Fruit fly (Drosophila melanogaster) whole organism, embryonic: ENCODE measurements around the gene CG5160.

Experiments used
- Adf1 ChIP-seq: fragments of 200-800 bp; sonication (Bioruptor generic); IDR thresholded peaks from 2 replicates; pipeline ENCODE4 v1.3.6; 2022; ENCODE audit warnings: missing biosample characterization, missing genetic modification characterization
- Asciz ChIP-seq: fragments of 200-800 bp; sonication (Bioruptor generic); optimal IDR thresholded peaks from 2 replicates; lab custom pipeline; 2017; ENCODE audit warnings: missing biosample characterization, mild to moderate bottlenecking, missing genetic modification characterization, missing genetic modification reagents
- Bdp1 ChIP-seq: fragments of 200-800 bp; sonication (Bioruptor generic); optimal IDR thresholded peaks from 3 replicates; lab custom pipeline; 2016; ENCODE audit warnings: missing biosample characterization, missing genetic modification characterization
- CG10959 ChIP-seq: fragments of 200-800 bp; sonication (Bioruptor generic); IDR thresholded peaks from 2 replicates; pipeline ENCODE4 v1.3.6; 2022; ENCODE audit warnings: missing biosample characterization, missing genetic modification characterization
- CG11696 ChIP-seq: fragments of 200-800 bp; sonication (Bioruptor generic); IDR thresholded peaks from 2 replicates; pipeline ENCODE4 v1.3.6; 2022; ENCODE audit warnings: missing biosample characterization, missing genetic modification characterization
- CG14667 ChIP-seq: fragments of 200-800 bp; sonication (Bioruptor generic); IDR thresholded peaks from 2 replicates; pipeline ENCODE4 v1.3.6; 2022; ENCODE audit warnings: missing biosample characterization, missing genetic modification characterization
- CG16863 ChIP-seq: fragments of 200-800 bp; sonication (Bioruptor generic); optimal IDR thresholded peaks from 3 replicates; lab custom pipeline; 2016; ENCODE audit warnings: missing biosample characterization, missing genetic modification characterization
- CG18476 ChIP-seq: fragments of 200-800 bp; sonication (Bioruptor generic); optimal IDR thresholded peaks from 2 replicates; lab custom pipeline; 2016; ENCODE audit warnings: missing biosample characterization, mild to moderate bottlenecking, missing genetic modification characterization
- CG18764 ChIP-seq: fragments of 200-800 bp; sonication (Bioruptor generic); optimal IDR thresholded peaks from 3 replicates; lab custom pipeline; 2016; ENCODE audit warnings: missing biosample characterization, missing genetic modification characterization
- CG2875 ChIP-seq: fragments of 200-800 bp; sonication (Bioruptor generic); optimal IDR thresholded peaks from 2 replicates; lab custom pipeline; 2017; ENCODE audit warnings: missing biosample characterization, mild to moderate bottlenecking, missing genetic modification characterization, missing genetic modification reagents
- CG32767 ChIP-seq: fragments of 200-800 bp; sonication (Bioruptor generic); IDR thresholded peaks from 2 replicates; pipeline ENCODE4 v1.3.6; 2022; ENCODE audit warnings: missing biosample characterization, missing genetic modification characterization
- CG34376 ChIP-seq: fragments of 200-800 bp; sonication (Bioruptor generic); optimal IDR thresholded peaks from 2 replicates; lab custom pipeline; 2018; ENCODE audit warnings: missing biosample characterization, mild to moderate bottlenecking, missing genetic modification characterization
- CG43689 ChIP-seq: fragments of 200-800 bp; sonication (Bioruptor generic); IDR thresholded peaks from 2 replicates; pipeline ENCODE4 v1.3.6; 2022; ENCODE audit warnings: missing biosample characterization, missing genetic modification characterization
- CG4424 ChIP-seq: fragments of 200-800 bp; sonication (Bioruptor generic); optimal IDR thresholded peaks from 3 replicates; lab custom pipeline; 2016; ENCODE audit warnings: missing biosample characterization, missing genetic modification characterization
- CG4707 ChIP-seq: fragments of 200-800 bp; sonication (Bioruptor generic); optimal IDR thresholded peaks from 2 replicates; lab custom pipeline; 2018; ENCODE audit warnings: missing biosample characterization, mild to moderate bottlenecking, missing genetic modification characterization, moderate library complexity
- CG6175 ChIP-seq: fragments of 200-800 bp; sonication (Bioruptor generic); IDR thresholded peaks from 3 replicates; pipeline ENCODE4 v1.3.6; 2022; ENCODE audit warnings: missing biosample characterization, missing genetic modification characterization
- CG7786 ChIP-seq: fragments of 200-800 bp; sonication (Bioruptor generic); optimal IDR thresholded peaks from 2 replicates; lab custom pipeline; 2016; ENCODE audit warnings: missing biosample characterization, missing genetic modification characterization
- CG8765 ChIP-seq: fragments of 200-800 bp; sonication (Bioruptor generic); IDR thresholded peaks from 2 replicates; pipeline ENCODE4 v1.3.6; 2022; ENCODE audit warnings: missing biosample characterization, missing genetic modification characterization
- D ChIP-seq, 2 experiments: fragments of 200-800 bp in 1 of 2; fragments of >200 bp in 1 of 2; sonication (Bioruptor generic) in 1 of 2; optimal IDR thresholded peaks; 2 replicates in 1 of 2; 3 replicates in 1 of 2; lab custom pipeline; 2017; ENCODE audit warnings: mild to moderate bottlenecking in 1 of 2, missing biosample characterization in 1 of 2, missing genetic modification characterization in 1 of 2, missing genetic modification reagents in 1 of 2
- ERR ChIP-seq: fragments of 200-800 bp; sonication (Bioruptor generic); optimal IDR thresholded peaks from 2 replicates; lab custom pipeline; 2016; ENCODE audit warnings: missing biosample characterization, missing genetic modification characterization
- Hmr ChIP-seq: fragments of 200-800 bp; sonication (Bioruptor generic); optimal IDR thresholded peaks from 3 replicates; lab custom pipeline; 2017; ENCODE audit warnings: mild to moderate bottlenecking, missing biosample characterization, missing genetic modification reagents, missing genetic modification characterization
- Jarid2 ChIP-seq: fragments of 200-800 bp; sonication (Bioruptor generic); optimal IDR thresholded peaks from 3 replicates; lab custom pipeline; 2017; ENCODE audit warnings: mild to moderate bottlenecking, missing biosample characterization, missing genetic modification reagents, missing genetic modification characterization
- MESR4 ChIP-seq: fragments of 200-800 bp; sonication (Bioruptor generic); optimal IDR thresholded peaks from 2 replicates; lab custom pipeline; 2018; ENCODE audit warnings: missing biosample characterization, mild to moderate bottlenecking, missing genetic modification characterization, moderate library complexity
- MTF-1 ChIP-seq: fragments of 200-800 bp; sonication (Bioruptor generic); optimal IDR thresholded peaks from 2 replicates; lab custom pipeline; 2018; ENCODE audit warnings: missing biosample characterization, mild to moderate bottlenecking, missing genetic modification characterization, borderline replicate concordance
- Meics ChIP-seq: fragments of 200-800 bp; sonication (Bioruptor generic); optimal IDR thresholded peaks from 2 replicates; lab custom pipeline; 2017; ENCODE audit warnings: missing biosample characterization, mild to moderate bottlenecking, missing genetic modification characterization
- Rfx ChIP-seq: fragments of 200-800 bp; sonication (Bioruptor generic); IDR thresholded peaks from 2 replicates; pipeline ENCODE4 v1.3.6; 2022; ENCODE audit warnings: missing biosample characterization, missing genetic modification characterization
- Stat92E ChIP-seq, 3 experiments: fragments of >200 bp in 2 of 3; fragments of 200-800 bp in 1 of 3; sonication (Bioruptor generic) in 1 of 3; optimal IDR thresholded peaks; 2 replicates each; lab custom pipeline; 2017 to 2019; ENCODE audit warnings: missing biosample characterization in 3 of 3, missing genetic modification characterization in 3 of 3, mild to moderate bottlenecking in 1 of 3, moderate library complexity in 1 of 3
- Tbp ChIP-seq: fragments of >200 bp; optimal IDR thresholded peaks from 2 replicates; lab custom pipeline; 2018; ENCODE audit warnings: missing biosample characterization, missing genetic modification characterization
- Xbp1 ChIP-seq: fragments of 200-800 bp; sonication (Bioruptor generic); optimal IDR thresholded peaks from 3 replicates; lab custom pipeline; 2016; ENCODE audit warnings: missing biosample characterization, mild to moderate bottlenecking, missing genetic modification characterization
- YL-1 ChIP-seq: fragments of 200-800 bp; sonication (Bioruptor generic); optimal IDR thresholded peaks from 3 replicates; lab custom pipeline; 2017; ENCODE audit warnings: missing biosample characterization, mild to moderate bottlenecking, missing genetic modification characterization
- ash1 ChIP-seq: fragments of 200-800 bp; sonication (Bioruptor generic); optimal IDR thresholded peaks from 2 replicates; lab custom pipeline; 2018; ENCODE audit warnings: missing biosample characterization, mild to moderate bottlenecking, missing genetic modification characterization
- chinmo ChIP-seq: fragments of 200-800 bp; sonication (Bioruptor generic); IDR thresholded peaks from 4 replicates; pipeline ENCODE4 v1.3.6; 2022; ENCODE audit warnings: missing biosample characterization, missing genetic modification characterization; ENCODE audit not compliant: partially characterized antibody
- crc ChIP-seq: fragments of 200-800 bp; sonication (Bioruptor generic); optimal IDR thresholded peaks from 2 replicates; lab custom pipeline; 2016; ENCODE audit warnings: missing biosample characterization, missing genetic modification characterization
- croc ChIP-seq: fragments of 200-800 bp; sonication (Bioruptor generic); conservative IDR thresholded peaks from 3 replicates; pipeline ENCODE4 v1.3.6; 2022; ENCODE audit warnings: missing biosample characterization, missing genetic modification characterization
- dpn ChIP-seq, 2 experiments: fragments of 200-800 bp; sonication (Bioruptor generic); optimal IDR thresholded peaks; 3 replicates each; lab custom pipeline; 2016; ENCODE audit warnings: missing biosample characterization in 2 of 2, missing genetic modification characterization in 2 of 2
- grau ChIP-seq: fragments of 200-800 bp; optimal IDR thresholded peaks from 3 replicates; lab custom pipeline; 2019; ENCODE audit warnings: missing biosample characterization, mild to moderate bottlenecking, missing genetic modification characterization, moderate library complexity
- lov ChIP-seq, 2 experiments: fragments of 200-800 bp in 1 of 2; fragments of >200 bp in 1 of 2; sonication (Bioruptor generic) in 1 of 2; IDR thresholded peaks in 1 of 2; optimal IDR thresholded peaks in 1 of 2; 2 replicates in 1 of 2; 3 replicates in 1 of 2; pipeline versions ENCODE4 v1.3.6 to Lab custom; 2017 to 2022; ENCODE audit warnings: missing biosample characterization in 1 of 2, missing genetic modification characterization in 1 of 2
- pros ChIP-seq: fragments of 200-800 bp; sonication (Bioruptor generic); optimal IDR thresholded peaks from 3 replicates; lab custom pipeline; 2019; ENCODE audit warnings: missing biosample characterization, mild to moderate bottlenecking, missing genetic modification characterization, moderate library complexity
- ro ChIP-seq: fragments of 200-800 bp; sonication (Bioruptor generic); IDR thresholded peaks from 2 replicates; pipeline ENCODE4 v1.3.6; 2022; ENCODE audit warnings: missing biosample characterization, missing genetic modification characterization
- scrt ChIP-seq: fragments of 200-800 bp; sonication (Bioruptor generic); optimal IDR thresholded peaks from 2 replicates; lab custom pipeline; 2018; ENCODE audit warnings: missing biosample characterization, mild to moderate bottlenecking, missing genetic modification characterization, moderate library complexity
- sens-2 ChIP-seq: fragments of 200-800 bp; sonication (Bioruptor generic); IDR thresholded peaks from 2 replicates; pipeline ENCODE4 v1.3.6; 2022; ENCODE audit warnings: missing biosample characterization, missing genetic modification characterization
- slou ChIP-seq: fragments of 200-800 bp; sonication (Bioruptor generic); optimal IDR thresholded peaks from 3 replicates; lab custom pipeline; 2016; ENCODE audit warnings: missing biosample characterization, missing genetic modification characterization
- so ChIP-seq: fragments of 200-800 bp; sonication (Bioruptor generic); IDR thresholded peaks from 3 replicates; pipeline ENCODE4 v1.3.6; 2022; ENCODE audit warnings: missing biosample characterization, missing genetic modification characterization
- tio ChIP-seq: fragments of 200-800 bp; sonication (Bioruptor generic); optimal IDR thresholded peaks from 2 replicates; lab custom pipeline; 2017; ENCODE audit warnings: missing biosample characterization, missing genetic modification characterization, inconsistent platforms
- toy ChIP-seq: fragments of 200-800 bp; sonication (Bioruptor generic); IDR thresholded peaks from 2 replicates; pipeline ENCODE4 v1.3.6; 2022; ENCODE audit warnings: missing biosample characterization, missing genetic modification characterization
- vfl ChIP-seq: fragments of 200-800 bp; sonication (Bioruptor generic); optimal IDR thresholded peaks from 2 replicates; lab custom pipeline; 2016; ENCODE audit warnings: missing biosample characterization, missing genetic modification characterization
- wek ChIP-seq: fragments of 200-800 bp; sonication (Bioruptor generic); optimal IDR thresholded peaks from 3 replicates; lab custom pipeline; 2018; ENCODE audit warnings: missing biosample characterization, mild to moderate bottlenecking, missing genetic modification characterization, moderate library complexity

CG5160 gene

DNA sequence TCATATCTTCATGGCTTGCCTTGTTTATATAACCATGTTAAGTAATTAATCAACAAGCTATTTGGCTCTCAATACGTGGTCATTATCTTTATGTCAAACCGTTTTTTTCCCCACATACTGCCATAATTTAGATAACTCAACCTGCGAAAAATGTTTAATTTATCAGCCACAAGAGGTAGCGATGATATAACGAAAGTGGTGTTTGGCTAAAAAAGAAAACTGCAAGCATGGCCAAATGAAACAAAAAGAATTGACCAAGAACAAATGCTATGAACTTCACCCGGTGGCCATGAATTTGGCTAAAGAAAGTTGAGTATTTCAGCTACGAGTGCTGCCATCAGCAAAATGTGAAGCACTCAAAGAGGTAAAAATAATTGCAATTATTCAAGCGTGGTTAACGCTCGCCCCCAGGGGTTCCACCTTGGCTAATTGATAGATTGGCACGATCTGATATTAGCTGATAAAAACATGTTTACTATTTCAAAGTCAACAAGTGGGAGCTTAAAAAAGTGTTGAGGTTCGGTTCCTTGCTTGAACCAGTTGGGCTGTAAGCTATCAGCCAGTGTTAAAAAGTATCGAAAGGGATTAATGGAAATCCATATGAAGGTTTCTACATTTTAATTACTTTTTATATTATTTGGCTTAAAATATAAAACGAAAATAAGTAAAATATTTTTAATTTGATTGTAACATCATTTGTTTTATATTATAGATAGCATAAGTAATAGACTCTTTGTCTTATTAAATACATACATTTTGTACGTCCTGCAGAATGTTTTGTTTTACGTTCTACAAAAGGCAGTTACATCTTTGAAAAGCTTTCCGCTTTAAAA is 38.2 kb upstream of the CG5160 start (continued):
- TF ChIP-seq D (optimal IDR thresholded peaks at IDR 0.05; lab: Kevin White, UChicago) = no peak
- no peak for TF ChIP-seq D (GFP tag; optimal IDR thresholded peaks at IDR 0.05; lab: Kevin White, UChicago)
- TF ChIP-seq crc (GFP tag; lab: Kevin White, UChicago) = peak; percentile 47
- peak; percentile 65 for TF ChIP-seq CG4707
- no peak for TF ChIP-seq CG10959
- TF ChIP-seq Stat92E (GFP tag; optimal IDR thresholded peaks at IDR 0.05; lab: Kevin White, UChicago) = no peak
- peak; percentile 85 for TF ChIP-seq Rfx (GFP tag; lab: Robert Waterston, UW)
- TF ChIP-seq CG11696 = peak; percentile 66
- TF ChIP-seq CG16863 = peak; percentile 66
- TF ChIP-seq CG43689 = peak; percentile 80
- TF ChIP-seq pros (GFP tag; lab: Kevin White, UChicago) = no peak
- TF ChIP-seq YL-1 (GFP tag; lab: Kevin White, UChicago) = peak; percentile 49
- TF ChIP-seq Jarid2 (GFP tag; lab: Kevin White, UChicago) = peak; percentile 53
- TF ChIP-seq MTF-1 (GFP tag; lab: Kevin White, UChicago) = peak; percentile 86
- TF ChIP-seq Adf1 (GFP tag; lab: Robert Waterston, UW) = peak; percentile 39
- TF ChIP-seq Bdp1 = peak; percentile 51
- peak; percentile 43; the same call in 1 of the 2 replicates for TF ChIP-seq toy (GFP tag; lab: Robert Waterston, UW)
- peak; percentile 76 for TF ChIP-seq CG18764 (GFP tag; lab: Kevin White, UChicago)
- peak; percentile 51 to 88 for TF ChIP-seq dpn (GFP tag; optimal IDR thresholded peaks at IDR 0.05; lab: Kevin White, UChicago)
- no peak for TF ChIP-seq lov (optimal IDR thresholded peaks at IDR 0.05; lab: Kevin White, UChicago)
- peak; percentile 61; the same call in 1 of the 3 replicates for TF ChIP-seq lov (GFP tag; IDR thresholded peaks at IDR 0.05; lab: Robert Waterston, UW)
- peak; percentile 68 for TF ChIP-seq tio (GFP tag; lab: Kevin White, UChicago)
- TF ChIP-seq grau (tag; lab: Kevin White, UChicago) = peak; percentile 46
- TF ChIP-seq ro (GFP tag; lab: Robert Waterston, UW) = peak; percentile 43
- TF ChIP-seq Meics (GFP tag; lab: Kevin White, UChicago) = peak; percentile 77
- peak; percentile 30 for TF ChIP-seq CG18476 (GFP tag; lab: Kevin White, UChicago)
- peak; percentile 30 for TF ChIP-seq vfl (GFP tag; lab: Kevin White, UChicago)
- no peak for TF ChIP-seq CG8765
- peak; percentile 92 for TF ChIP-seq scrt
- TF ChIP-seq CG2875 (GFP tag; lab: Kevin White, UChicago) = peak; percentile 67
- no peak for TF ChIP-seq croc
- peak; percentile 14 for TF ChIP-seq Xbp1 (GFP tag; lab: Kevin White, UChicago)
- no peak; the same call in 2 of the 3 replicates for TF ChIP-seq CG6175 (GFP tag; lab: Robert Waterston, UW)
- no peak for TF ChIP-seq MESR4 (GFP tag; lab: Kevin White, UChicago)
- peak; percentile 45 for TF ChIP-seq CG4424 (GFP tag; lab: Kevin White, UChicago)
- TF ChIP-seq wek (GFP tag; lab: Kevin White, UChicago) = peak; percentile 85
- TF ChIP-seq slou (GFP tag; lab: Kevin White, UChicago) = peak; percentile 72
- peak; percentile 38 for TF ChIP-seq CG7786 (GFP tag; lab: Kevin White, UChicago)
- peak; percentile 50 for TF ChIP-seq ash1
- TF ChIP-seq Tbp (GFP tag; lab: Kevin White, UChicago) = no peak
- TF ChIP-seq Hmr (GFP tag; lab: Kevin White, UChicago) = peak; percentile 89
- TF ChIP-seq CG32767 (GFP tag; lab: Robert Waterston, UW) = peak; percentile 37; the same call in 1 of the 2 replicates
- TF ChIP-seq Asciz (GFP tag; lab: Kevin White, UChicago) = peak; percentile 79
- peak; percentile 93 for TF ChIP-seq CG34376 (GFP tag; lab: Kevin White, UChicago)
- TF ChIP-seq sens-2 = 0 out of 2 replicates have a peak, but pooled peaks have one; percentile 37
- TF ChIP-seq CG14667 (GFP tag; lab: Robert Waterston, UW) = no peak; the same call in 1 of the 2 replicates
- TF ChIP-seq ERR = peak; percentile 70
- no peak for TF ChIP-seq chinmo
- peak; percentile 79; the same call in 2 of the 3 replicates for TF ChIP-seq so (GFP tag; lab: Robert Waterston, UW)
